Fruit fly (Drosophila melanogaster): ENCODE data around the gene plh.

plh gene

DNA sequence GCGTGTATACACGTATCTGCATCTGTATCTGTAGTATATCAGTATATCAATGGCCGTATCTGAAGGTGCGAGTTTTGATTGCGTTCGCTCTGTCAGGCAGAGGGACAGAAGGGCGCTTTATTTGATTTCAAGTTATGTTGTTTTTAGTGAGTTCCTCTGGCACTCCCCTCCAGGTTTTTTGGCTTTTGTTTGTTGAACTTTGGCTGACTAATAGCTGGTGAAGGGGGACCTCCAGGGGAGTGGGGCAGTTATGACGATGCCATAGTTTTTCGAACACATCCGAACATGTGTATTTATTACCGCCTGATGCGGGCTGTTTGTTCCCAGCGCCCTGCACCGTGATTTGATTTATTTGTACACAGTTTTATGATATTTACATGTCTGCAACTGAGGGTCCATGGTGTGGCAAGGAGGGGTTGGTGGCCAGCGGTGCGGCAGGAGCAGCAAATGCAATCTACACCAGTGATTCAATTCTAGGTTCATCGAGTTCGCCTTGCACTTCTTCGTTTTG lies 18.5 kb downstream of the plh start (continued):
- TF ChIP-seq pros (GFP tag; optimal IDR thresholded peaks at IDR 0.05), result peak; percentile 70
- TF ChIP-seq CG2712 (tag; optimal IDR thresholded peaks at IDR 0.05), result peak; percentile 39
- peak; percentile 62; the same call in 1 of the 3 replicates for TF ChIP-seq otp (GFP tag; IDR thresholded peaks at IDR 0.05)
- no peak for TF ChIP-seq Atf-2 (GFP tag; optimal IDR thresholded peaks at IDR 0.05)
- TF ChIP-seq unpg (GFP tag; optimal IDR thresholded peaks at IDR 0.05), result peak; percentile 11
- peak; percentile 94 for TF ChIP-seq Kr (GFP tag; optimal IDR thresholded peaks at IDR 0.05)
- TF ChIP-seq CG4707 (GFP tag; optimal IDR thresholded peaks at IDR 0.05), result peak; percentile 43
- TF ChIP-seq CG12391 (tag; optimal IDR thresholded peaks at IDR 0.05), result no peak
- peak; percentile 76 for TF ChIP-seq mirr (GFP tag; optimal IDR thresholded peaks at IDR 0.05)
- no peak for TF ChIP-seq vfl (GFP tag; optimal IDR thresholded peaks at IDR 0.05)
- TF ChIP-seq wek (GFP tag; optimal IDR thresholded peaks at IDR 0.05), result peak; percentile 61
- TF ChIP-seq Vsx1 (GFP tag; optimal IDR thresholded peaks at IDR 0.05), result peak; percentile 90
- TF ChIP-seq HmgZ (tag; optimal IDR thresholded peaks at IDR 0.05), result peak; percentile 33
- peak; percentile 82 for TF ChIP-seq sens-2 (GFP tag; IDR thresholded peaks at IDR 0.05)
- no peak for TF ChIP-seq Neu2 (GFP tag; optimal IDR thresholded peaks at IDR 0.05; ENCODE audit: borderline replicate concordance)
- no peak for TF ChIP-seq zf30C (GFP tag; optimal IDR thresholded peaks at IDR 0.05)
- TF ChIP-seq Dp (GFP tag; optimal IDR thresholded peaks at IDR 0.05), result no peak
- peak; percentile 35 for TF ChIP-seq CG17359 (tag; optimal IDR thresholded peaks at IDR 0.05)
- no peak for TF ChIP-seq Dfd (GFP tag; optimal IDR thresholded peaks at IDR 0.05)
- no peak for TF ChIP-seq wdn (GFP tag; IDR thresholded peaks at IDR 0.05)
- TF ChIP-seq Pdp1 (GFP tag; optimal IDR thresholded peaks at IDR 0.05), result peak in 1 of 2 experiments; percentile 73
- peak; percentile 43 for TF ChIP-seq CG5180 (GFP tag; optimal IDR thresholded peaks at IDR 0.05)
- peak; percentile 81 for TF ChIP-seq CG33557 (GFP tag; optimal IDR thresholded peaks at IDR 0.05)
- TF ChIP-seq Chrac-16 (GFP tag; optimal IDR thresholded peaks at IDR 0.05), result no peak
- peak; percentile 13 for TF ChIP-seq Lhr (GFP tag; optimal IDR thresholded peaks at IDR 0.05)
- TF ChIP-seq jumu (GFP tag; optimal IDR thresholded peaks at IDR 0.05), result peak; percentile 47
- TF ChIP-seq CG4282 (GFP tag; optimal IDR thresholded peaks at IDR 0.05), result no peak
- TF ChIP-seq org-1 (GFP tag; optimal IDR thresholded peaks at IDR 0.05), result peak; percentile 72
- peak; percentile 56; the same call in 1 of the 2 replicates for TF ChIP-seq CG32767 (GFP tag; IDR thresholded peaks at IDR 0.05)
- peak; percentile 60 for TF ChIP-seq CG2678 (tag; optimal IDR thresholded peaks at IDR 0.05)
- peak; percentile 5 for TF ChIP-seq Nf-YC (tag; optimal IDR thresholded peaks at IDR 0.05)
- no peak for TF ChIP-seq CG11247 (GFP tag; IDR thresholded peaks at IDR 0.05)
- TF ChIP-seq tup (GFP tag; optimal IDR thresholded peaks at IDR 0.05), result peak; percentile 56
- peak; percentile 23 for TF ChIP-seq CG10274 (GFP tag; optimal IDR thresholded peaks at IDR 0.05)
- TF ChIP-seq Mrtf (GFP tag; IDR thresholded peaks at IDR 0.05), result no peak
- TF ChIP-seq CG12299 (tag; optimal IDR thresholded peaks at IDR 0.05), result peak; percentile 25
- TF ChIP-seq CG4730 (GFP tag; IDR thresholded peaks at IDR 0.05), result no peak
- no peak for TF ChIP-seq CG30403 (GFP tag; optimal IDR thresholded peaks at IDR 0.05)
- TF ChIP-seq CG17186 (GFP tag; optimal IDR thresholded peaks at IDR 0.05), result peak; percentile 36
- no peak for TF ChIP-seq ase (GFP tag; IDR thresholded peaks at IDR 0.05)
- TF ChIP-seq CG9609 (GFP tag; optimal IDR thresholded peaks at IDR 0.05), result no peak
- TF ChIP-seq ara (GFP tag; IDR thresholded peaks at IDR 0.05), result peak; percentile 83
- peak; percentile 15 for TF ChIP-seq ewg (GFP tag; optimal IDR thresholded peaks at IDR 0.05)
- TF ChIP-seq so (GFP tag; IDR thresholded peaks at IDR 0.05), result peak; percentile 73
- TF ChIP-seq nmo (GFP tag; optimal IDR thresholded peaks at IDR 0.05), result peak; percentile 15
- no peak for TF ChIP-seq ab (GFP tag; optimal IDR thresholded peaks at IDR 0.05)
- TF ChIP-seq CG6254 (GFP tag; optimal IDR thresholded peaks at IDR 0.05), result peak; percentile 55
- TF ChIP-seq CG14667 (GFP tag; IDR thresholded peaks at IDR 0.05), result no peak
- peak; percentile 48 for TF ChIP-seq CG17829 (tag; optimal IDR thresholded peaks at IDR 0.05)
- TF ChIP-seq CG1603 (tag; optimal IDR thresholded peaks at IDR 0.05), result peak; percentile 1
